Fruit fly (Drosophila melanogaster) whole organism, embryonic: ENCODE measurements around the gene spo.

Source experiments
- CG30431 ChIP-seq: fragments of 200-800 bp; sonication (Bioruptor generic); optimal IDR thresholded peaks from 2 replicates; lab custom pipeline; 2017; ENCODE audit warnings: missing biosample characterization, missing genetic modification characterization
- CG6683 ChIP-seq: fragments of 200-800 bp; sonication (Bioruptor generic); optimal IDR thresholded peaks from 2 replicates; lab custom pipeline; 2017; ENCODE audit warnings: missing biosample characterization, mild to moderate bottlenecking, missing genetic modification characterization, missing genetic modification reagents
- Fer3 ChIP-seq: fragments of 200-800 bp; sonication (Bioruptor generic); optimal IDR thresholded peaks from 2 replicates; lab custom pipeline; 2018; ENCODE audit warnings: missing biosample characterization, mild to moderate bottlenecking, missing genetic modification characterization, moderate library complexity
- Lpt ChIP-seq: fragments of >200 bp; optimal IDR thresholded peaks from 2 replicates; lab custom pipeline; 2018; ENCODE audit warnings: missing biosample characterization, missing genetic modification characterization
- dmrt11E ChIP-seq: fragments of 200-800 bp; sonication (Bioruptor generic); optimal IDR thresholded peaks from 3 replicates; lab custom pipeline; 2018; ENCODE audit warnings: missing biosample characterization, mild to moderate bottlenecking, missing genetic modification characterization, moderate library complexity
- dpn ChIP-seq, 2 experiments: fragments of 200-800 bp; sonication (Bioruptor generic); optimal IDR thresholded peaks; 3 replicates each; lab custom pipeline; 2016; ENCODE audit warnings: missing biosample characterization in 2 of 2, missing genetic modification characterization in 2 of 2
- dysf ChIP-seq: fragments of 200-800 bp; sonication (Bioruptor generic); IDR thresholded peaks from 3 replicates; pipeline ENCODE4 v1.3.6; 2022; ENCODE audit warnings: missing biosample characterization, missing genetic modification characterization
- gsb-n ChIP-seq: fragments of 200-800 bp; sonication (Bioruptor generic); optimal IDR thresholded peaks from 3 replicates; lab custom pipeline; 2018; ENCODE audit warnings: missing biosample characterization, mild to moderate bottlenecking, missing genetic modification characterization
- nau ChIP-seq: fragments of 200-800 bp; sonication (Bioruptor generic); optimal IDR thresholded peaks from 3 replicates; lab custom pipeline; 2017; ENCODE audit warnings: missing biosample characterization, mild to moderate bottlenecking, missing genetic modification characterization, missing genetic modification reagents
- sens ChIP-seq: fragments of 200-800 bp; sonication (Bioruptor generic); peaks from one replicate; lab custom pipeline; 2016; ENCODE audit warnings: missing biosample characterization, missing genetic modification characterization
- slbo ChIP-seq: fragments of 200-800 bp; sonication (Bioruptor generic); IDR thresholded peaks from 2 replicates; pipeline ENCODE4 v1.3.6; 2022; ENCODE audit warnings: missing biosample characterization, missing genetic modification characterization

dm6 chr3L:5637477-5637876 lies 45.1 kb upstream of the spo start:
- TF ChIP-seq nau (GFP tag; lab: Kevin White, UChicago) = no peak
- no peak for TF ChIP-seq dysf
- TF ChIP-seq gsb-n (tag; lab: Kevin White, UChicago) = no peak
- no peak for TF ChIP-seq dmrt11E (tag; lab: Kevin White, UChicago)
- TF ChIP-seq Lpt = no peak
- TF ChIP-seq dpn (GFP tag; optimal IDR thresholded peaks at IDR 0.05; lab: Kevin White, UChicago) = no peak
- no peak for TF ChIP-seq CG30431 (GFP tag; lab: Kevin White, UChicago)
- no peak for TF ChIP-seq Fer3 (tag; lab: Kevin White, UChicago)
- no peak for TF ChIP-seq sens (GFP tag; lab: Kevin White, UChicago)
- TF ChIP-seq slbo (GFP tag; lab: Robert Waterston, UW) = no peak
- no peak for TF ChIP-seq CG6683 (GFP tag; lab: Kevin White, UChicago)
